Fruit fly (Drosophila melanogaster) whole organism, pupa: Measurements from ENCODE around the gene CG17375.

Source experiments
- CG10348 ChIP-seq: fragments of 200-800 bp; sonication (Bioruptor generic); IDR thresholded peaks from 2 replicates; pipeline ENCODE4 v1.3.6; 2022; ENCODE audit warnings: missing biosample characterization, missing genetic modification characterization
- CG12605 ChIP-seq: fragments of 200-800 bp; sonication (Bioruptor generic); IDR thresholded peaks from 2 replicates; pipeline ENCODE4 v1.3.6; 2022; ENCODE audit warnings: missing biosample characterization, missing genetic modification characterization
- CG13204 ChIP-seq: fragments of 200-800 bp; sonication (Bioruptor generic); optimal IDR thresholded peaks from 2 replicates; lab custom pipeline; 2018; ENCODE audit warnings: missing biosample characterization, mild to moderate bottlenecking, missing genetic modification characterization, moderate library complexity
- CG14655 ChIP-seq: fragments of 200-800 bp; sonication (Bioruptor generic); optimal IDR thresholded peaks from 3 replicates; lab custom pipeline; 2017; ENCODE audit warnings: mild to moderate bottlenecking, missing biosample characterization, missing genetic modification reagents, missing genetic modification characterization
- CG15710 ChIP-seq: fragments of 200-800 bp; sonication (Bioruptor generic); optimal IDR thresholded peaks from 2 replicates; lab custom pipeline; 2018; ENCODE audit warnings: missing biosample characterization, mild to moderate bottlenecking, missing genetic modification characterization, moderate library complexity
- CG17806 ChIP-seq: fragments of 200-800 bp; sonication (Bioruptor generic); optimal IDR thresholded peaks from 2 replicates; lab custom pipeline; 2018; ENCODE audit warnings: missing biosample characterization, mild to moderate bottlenecking, missing genetic modification characterization, moderate library complexity
- CG32121 ChIP-seq: fragments of 200-800 bp; sonication (Bioruptor generic); IDR thresholded peaks from 2 replicates; pipeline ENCODE4 v1.3.6; 2022; ENCODE audit warnings: missing biosample characterization, missing genetic modification characterization
- CG34367 ChIP-seq: fragments of 200-800 bp; sonication (Bioruptor generic); optimal IDR thresholded peaks from 2 replicates; lab custom pipeline; 2018; ENCODE audit warnings: missing biosample characterization, mild to moderate bottlenecking, missing genetic modification characterization
- CG4496 ChIP-seq: fragments of 200-800 bp; sonication (Bioruptor generic); IDR thresholded peaks from 3 replicates; pipeline ENCODE4 v1.3.6; 2022; ENCODE audit warnings: missing biosample characterization, missing genetic modification characterization
- CG8159 ChIP-seq: fragments of 200-800 bp; sonication (Bioruptor generic); optimal IDR thresholded peaks from 3 replicates; lab custom pipeline; 2018; ENCODE audit warnings: missing biosample characterization, mild to moderate bottlenecking, missing genetic modification characterization, moderate library complexity
- CG8301 ChIP-seq: fragments of 200-800 bp; sonication (Bioruptor generic); optimal IDR thresholded peaks from 2 replicates; lab custom pipeline; 2018; ENCODE audit warnings: missing biosample characterization, mild to moderate bottlenecking, missing genetic modification characterization
- CG9948 ChIP-seq: fragments of 200-800 bp; sonication (Bioruptor generic); optimal IDR thresholded peaks from 2 replicates; lab custom pipeline; 2018; ENCODE audit warnings: missing biosample characterization, mild to moderate bottlenecking, missing genetic modification characterization, moderate library complexity
- D1 ChIP-seq: fragments of 200-800 bp; sonication (Bioruptor generic); optimal IDR thresholded peaks from 2 replicates; lab custom pipeline; 2018; ENCODE audit warnings: missing biosample characterization, mild to moderate bottlenecking, missing genetic modification characterization, moderate library complexity
- EcR ChIP-seq: fragments of 200-800 bp; sonication (Bioruptor generic); optimal IDR thresholded peaks from 3 replicates; lab custom pipeline; 2019; ENCODE audit warnings: missing biosample characterization, missing genetic modification characterization, mild to moderate bottlenecking, moderate library complexity, missing genetic modification reagents
- Ets98B ChIP-seq: fragments of 200-800 bp; sonication (Bioruptor generic); IDR thresholded peaks from 2 replicates; pipeline ENCODE4 v1.3.6; 2022; ENCODE audit warnings: missing biosample characterization, missing genetic modification characterization
- Pif1A ChIP-seq: fragments of 200-800 bp; sonication (Bioruptor generic); optimal IDR thresholded peaks from 3 replicates; lab custom pipeline; 2016; ENCODE audit warnings: missing biosample characterization, missing genetic modification characterization
- Pif1B ChIP-seq: fragments of 200-800 bp; sonication (Bioruptor generic); optimal IDR thresholded peaks from 3 replicates; lab custom pipeline; 2016; ENCODE audit warnings: missing biosample characterization, missing genetic modification characterization
- Snoo ChIP-seq: fragments of 200-800 bp; sonication (Bioruptor generic); optimal IDR thresholded peaks from 3 replicates; lab custom pipeline; 2017; ENCODE audit warnings: missing biosample characterization, mild to moderate bottlenecking, missing genetic modification characterization, inconsistent platforms
- fd96Ca ChIP-seq: fragments of 200-800 bp; sonication (Bioruptor generic); IDR thresholded peaks from 3 replicates; pipeline ENCODE4 v1.3.6; 2022; ENCODE audit warnings: missing biosample characterization, missing genetic modification characterization
- gl ChIP-seq: fragments of 200-800 bp; sonication (Bioruptor generic); optimal IDR thresholded peaks from 2 replicates; lab custom pipeline; 2018; ENCODE audit warnings: missing biosample characterization, mild to moderate bottlenecking, missing genetic modification characterization
- rn ChIP-seq: fragments of 200-800 bp; sonication (Bioruptor generic); IDR thresholded peaks from 2 replicates; pipeline ENCODE4 v1.3.6; 2022; ENCODE audit warnings: missing biosample characterization, missing genetic modification characterization

The CG17375 gene

DNA sequence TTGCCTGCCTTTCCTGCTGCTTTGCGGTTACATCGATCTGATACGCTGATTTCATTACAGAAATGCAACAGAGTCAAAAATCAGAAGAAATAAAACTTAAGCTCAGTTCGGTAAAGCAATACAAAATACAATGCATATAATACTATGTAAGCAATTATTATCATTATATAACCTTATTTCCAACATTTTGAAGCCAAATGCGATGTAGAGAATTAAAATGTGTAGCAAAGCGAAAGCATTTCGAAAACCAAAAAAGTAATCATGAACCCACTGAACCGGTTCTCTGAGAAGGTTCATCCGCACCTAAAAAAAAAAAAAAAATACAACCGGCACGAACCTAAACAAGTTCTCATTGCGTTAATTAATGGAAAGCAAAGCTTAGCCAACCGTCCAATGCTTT, 21.4 kb downstream of the CG17375 start:
- TF ChIP-seq Pif1B (no peak), EcR (peak; percentile 22), gl (no peak), D1 (tag; lab: Kevin White, UChicago) (no peak)
- TF ChIP-seq, all 21 proteins: peak for 1

DNA sequence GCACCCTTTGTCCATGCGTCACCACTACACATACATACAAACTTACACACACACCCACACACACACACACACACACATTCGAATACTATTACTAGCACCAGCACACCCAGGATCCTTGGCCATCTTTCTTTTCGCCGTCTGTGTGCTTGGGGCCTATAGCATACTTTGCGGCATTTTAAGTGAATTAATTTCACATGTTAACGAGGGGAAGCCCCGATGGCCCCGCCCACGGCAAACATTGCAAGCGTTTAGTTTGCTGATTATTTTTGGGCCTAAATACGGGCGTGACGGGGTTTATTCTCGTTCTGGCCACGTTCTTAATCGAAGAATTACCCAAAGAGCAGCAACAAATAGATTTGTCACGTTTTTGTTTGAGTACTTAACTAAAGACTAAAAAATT, 22.2 kb downstream of the CG17375 start:
- no peak for TF ChIP-seq Pif1B
- TF ChIP-seq CG32121 (GFP tag; lab: Robert Waterston, UW): no peak
- TF ChIP-seq CG4496 (GFP tag; lab: Robert Waterston, UW): peak; percentile 65; the same call in 2 of the 3 replicates

- no peak for TF ChIP-seq D1 (tag; lab: Kevin White, UChicago)
Observed at dm6 chr2L:6774853-6775252, 30.7 kb downstream of the CG17375 start.

DNA sequence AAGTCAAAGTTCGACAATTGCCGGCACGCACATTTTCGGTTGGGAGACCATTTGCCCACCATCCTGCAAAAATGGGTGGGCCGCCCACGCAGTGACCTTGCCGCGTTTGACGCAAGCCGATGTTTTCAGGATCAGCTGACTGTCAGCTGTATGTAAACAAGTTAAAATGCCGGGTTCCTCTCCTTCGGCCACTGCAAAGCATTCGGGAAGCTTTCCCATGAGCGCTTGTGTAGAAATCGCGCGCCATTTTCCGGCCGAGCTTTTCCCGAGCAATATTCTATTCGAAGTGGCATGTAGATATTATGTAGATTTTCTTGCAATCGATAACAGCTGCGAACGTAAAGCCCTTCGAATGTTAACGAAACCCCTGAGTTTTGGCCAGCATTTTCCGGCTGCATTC, 31.9 kb downstream of the CG17375 start, which contains the start of gene CG17378:
Gene CG17378, plus strand, starts transcription at position 397 of the 400 bp plus-strand sequence.
- TF ChIP-seq Snoo (no peak), CG8159 (tag; lab: Kevin White, UChicago) (no peak), fd96Ca (no peak), CG8301 (tag; lab: Kevin White, UChicago) (no peak), CG15710 (no peak), CG34367 (no peak), CG12605 (GFP tag; lab: Robert Waterston, UW) (no peak), CG14655 (GFP tag; lab: Kevin White, UChicago) (no peak), Pif1A (GFP tag; lab: Kevin White, UChicago) (no peak), rn (GFP tag; lab: Robert Waterston, UW) (no peak), CG9948 (tag; lab: Kevin White, UChicago) (no peak), Ets98B (GFP tag; lab: Robert Waterston, UW) (no peak), Pif1B (no peak), CG10348 (no peak), CG32121 (GFP tag; lab: Robert Waterston, UW) (no peak), CG17806 (tag; lab: Kevin White, UChicago) (no peak), EcR (no peak), gl (no peak)

- no peak for TF ChIP-seq CG13204 (GFP tag; lab: Kevin White, UChicago)
- 0 out of 2 replicates have a peak, but pooled peaks have one; percentile 32 for TF ChIP-seq CG32121 (GFP tag; lab: Robert Waterston, UW)
Observed at dm6 chr2L:6772655-6773054, 32.9 kb downstream of the CG17375 start, which contains the start of gene LUBEL. LUBEL (minus strand) TSS chr2L:6772755.

DNA sequence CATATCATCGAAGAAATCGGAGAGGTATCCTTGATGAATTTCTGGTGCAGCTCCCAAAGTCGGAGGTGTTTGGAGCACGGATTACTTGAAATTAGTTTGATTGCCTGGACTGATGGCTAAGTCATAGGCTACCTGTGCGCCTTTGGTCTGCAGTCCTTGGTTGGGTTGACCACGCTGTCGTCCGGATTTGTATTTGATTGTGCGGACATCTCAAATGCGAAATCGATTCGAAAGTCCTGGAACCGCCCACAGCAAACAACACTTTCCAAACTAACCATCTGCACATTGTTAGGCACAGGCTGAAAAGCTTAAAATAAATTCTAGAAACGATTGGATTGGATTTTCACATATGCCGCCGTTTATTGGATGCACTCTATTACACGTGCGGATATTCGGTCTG, 46.1 kb downstream of the CG17375 start, which contains the start of gene CG11322:
Gene CG11322, minus strand, starts transcription at position 101 of the 400 bp plus-strand sequence.
- TF ChIP-seq gl (no peak), Snoo (no peak), CG15710 (no peak), CG12605 (GFP tag; lab: Robert Waterston, UW) (no peak), fd96Ca (no peak), CG8159 (tag; lab: Kevin White, UChicago) (no peak), Ets98B (GFP tag; lab: Robert Waterston, UW) (no peak), Pif1B (no peak), CG14655 (GFP tag; lab: Kevin White, UChicago) (no peak), Pif1A (GFP tag; lab: Kevin White, UChicago) (no peak), CG9948 (tag; lab: Kevin White, UChicago) (no peak), D1 (tag; lab: Kevin White, UChicago) (no peak), CG8301 (tag; lab: Kevin White, UChicago) (no peak), CG32121 (GFP tag; lab: Robert Waterston, UW) (no peak), CG4496 (GFP tag; lab: Robert Waterston, UW) (no peak), EcR (no peak)
